Worm (Caenorhabditis elegans): ENCODE results near the gene kin-2.

DNA sequence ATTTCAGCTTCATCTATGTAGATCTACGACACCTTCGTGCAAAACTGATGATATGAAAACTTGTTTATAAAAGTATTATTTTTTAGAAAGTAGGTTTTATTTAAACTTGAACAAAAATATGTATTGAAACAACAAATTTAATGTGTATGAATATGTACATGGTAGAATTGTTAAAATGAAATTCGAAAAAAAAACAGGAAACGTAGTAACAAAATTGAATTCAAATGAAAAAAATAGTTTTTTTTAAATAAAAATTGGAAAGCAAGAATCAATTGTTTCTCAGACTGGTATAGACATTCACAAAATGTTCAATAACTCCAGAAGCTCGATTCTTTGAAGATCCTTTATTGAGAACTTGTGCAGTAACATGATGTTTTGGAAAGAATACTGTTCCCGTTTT lies 43.1 kb upstream of the kin-2 start:
- TF ChIP-seq snpc-4 (tag; optimal IDR thresholded peaks at IDR 0.05): no peak
- TF ChIP-seq skn-1 (tag; optimal IDR thresholded peaks at IDR 0.05): no peak
